Fruit fly (Drosophila melanogaster): Measurements from ENCODE around the gene Ork1.

Ork1 gene

dm6 chrX:10933776-10934175 is 42.7 kb upstream of the Ork1 start:
- TF ChIP-seq CG34224 (GFP tag; IDR thresholded peaks at IDR 0.05; ENCODE audit: partially characterized antibody) = no peak
- TF ChIP-seq ci (GFP tag; IDR thresholded peaks at IDR 0.05) = 0 out of 3 replicates have a peak, but pooled peaks have one; percentile 39
- TF ChIP-seq CG1603 (tag; optimal IDR thresholded peaks at IDR 0.05) = peak; percentile 18
- TF ChIP-seq sens (GFP tag) = peak; percentile 53
- peak; percentile 35; the same call in 1 of the 2 replicates for TF ChIP-seq Drgx (GFP tag; IDR thresholded peaks at IDR 0.05)
- peak; percentile 8 for TF ChIP-seq dmrt99B (tag; optimal IDR thresholded peaks at IDR 0.05)
- peak; percentile 24 for TF ChIP-seq Med (GFP tag)
- no peak for TF ChIP-seq Rx (GFP tag; IDR thresholded peaks at IDR 0.05)
- TF ChIP-seq CG13894 (tag; optimal IDR thresholded peaks at IDR 0.05) = no peak
- TF ChIP-seq Sox102F (GFP tag; optimal IDR thresholded peaks at IDR 0.05) = peak; percentile 9
- peak; percentile 46 for TF ChIP-seq Elba2 (GFP tag; optimal IDR thresholded peaks at IDR 0.05)
- TF ChIP-seq CG11504 (tag; optimal IDR thresholded peaks at IDR 0.05) = peak; percentile 14

dm6 chrX:10932300-10932699 is 41.2 kb upstream of the Ork1 start:
- TF ChIP-seq sd (tag; optimal IDR thresholded peaks at IDR 0.05) = peak; percentile 41
- TF ChIP-seq cg (GFP tag; optimal IDR thresholded peaks at IDR 0.05) = peak; percentile 56
- peak; percentile 68 for TF ChIP-seq nom (GFP tag; optimal IDR thresholded peaks at IDR 0.05)
- peak; percentile 35 for TF ChIP-seq CG12769 (tag; optimal IDR thresholded peaks at IDR 0.05)
- no peak for TF ChIP-seq CG17359 (tag; optimal IDR thresholded peaks at IDR 0.05)
- no peak for TF ChIP-seq so (GFP tag; IDR thresholded peaks at IDR 0.05)
- peak; percentile 26 for TF ChIP-seq sqz (GFP tag; optimal IDR thresholded peaks at IDR 0.05)
- TF ChIP-seq crp (GFP tag; optimal IDR thresholded peaks at IDR 0.05) = no peak
- peak; percentile 29 for TF ChIP-seq pros (GFP tag; optimal IDR thresholded peaks at IDR 0.05)
- TF ChIP-seq aop (GFP tag; IDR thresholded peaks at IDR 0.05) = peak; percentile 50; the same call in 1 of the 2 replicates
- peak; percentile 69 for TF ChIP-seq kni (GFP tag; optimal IDR thresholded peaks at IDR 0.05)
- peak; percentile 56 for TF ChIP-seq crol (GFP tag; IDR thresholded peaks at IDR 0.05)

- TF ChIP-seq insv (GFP tag; optimal IDR thresholded peaks at IDR 0.05) = peak in 1 of 2 experiments; percentile 81
- TF ChIP-seq ERR (GFP tag; optimal IDR thresholded peaks at IDR 0.05) = no peak
- no peak for TF ChIP-seq maf-S (GFP tag; optimal IDR thresholded peaks at IDR 0.05)
- peak; percentile 70; the same call in 2 of the 3 replicates for TF ChIP-seq z (GFP tag; IDR thresholded peaks at IDR 0.05)
- no peak for TF ChIP-seq CG11398 (GFP tag; optimal IDR thresholded peaks at IDR 0.05)
- TF ChIP-seq Bdp1 (GFP tag; optimal IDR thresholded peaks at IDR 0.05) = no peak
- no peak for TF ChIP-seq gce (GFP tag; IDR thresholded peaks at IDR 0.05)
- no peak for TF ChIP-seq cas (GFP tag; IDR thresholded peaks at IDR 0.05)
- TF ChIP-seq Meics (GFP tag; optimal IDR thresholded peaks at IDR 0.05) = no peak
- no peak for TF ChIP-seq Bteb2 (GFP tag; optimal IDR thresholded peaks at IDR 0.05)
- TF ChIP-seq bsh (GFP tag; optimal IDR thresholded peaks at IDR 0.05) = no peak
- peak; percentile 43 to 48 for TF ChIP-seq Trl (optimal IDR thresholded peaks at IDR 0.05)
- TF ChIP-seq Trl (GFP tag; optimal IDR thresholded peaks at IDR 0.05) = no peak
- peak; percentile 62 for TF ChIP-seq sd (tag; optimal IDR thresholded peaks at IDR 0.05)
- peak; percentile 29 for TF ChIP-seq Elba2 (GFP tag; optimal IDR thresholded peaks at IDR 0.05)
- peak; percentile 84 for TF ChIP-seq CG4360 (GFP tag; IDR thresholded peaks at IDR 0.05)
- TF ChIP-seq CG10543 (GFP tag; optimal IDR thresholded peaks at IDR 0.05) = no peak
- TF ChIP-seq sisA (GFP tag; IDR thresholded peaks at IDR 0.05) = no peak
- TF ChIP-seq Sox100B (GFP tag; optimal IDR thresholded peaks at IDR 0.05) = no peak
- TF ChIP-seq CG17612 (GFP tag; IDR thresholded peaks at IDR 0.05) = no peak
- no peak for TF ChIP-seq caup (GFP tag; optimal IDR thresholded peaks at IDR 0.05; ENCODE audit: severe bottlenecking)
Observed at dm6 chrX:10931250-10931649, 40.2 kb upstream of the Ork1 start.

Measured in whole organism, embryonic.